Worm (Caenorhabditis elegans): Measurements from ENCODE around the gene F09D12.2.
A peak's percentile ranks its signal among the peaks of the same experiment; 100 is the strongest.

Gene F09D12.2

DNA sequence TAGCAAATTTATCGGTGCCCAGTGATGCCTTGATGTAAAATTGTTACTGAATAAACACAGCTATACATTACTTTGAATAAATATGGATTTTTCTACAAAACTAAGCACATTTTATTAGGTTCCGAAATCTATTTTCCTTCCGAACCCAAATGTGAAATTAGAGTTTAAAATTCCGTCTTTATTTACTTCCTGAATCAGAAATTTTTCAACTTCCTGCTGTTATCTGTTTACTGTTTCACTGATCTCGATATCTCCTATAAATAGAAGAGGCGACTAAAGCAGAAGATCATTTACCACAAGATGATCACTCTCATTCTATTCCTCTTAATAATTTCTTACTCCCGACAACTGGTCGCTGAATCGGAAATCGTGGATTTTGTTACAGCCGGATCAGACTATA, 25.7 kb upstream of the F09D12.2 start, which contains the start of gene F58E2.2:
Gene F58E2.2 (plus strand): TSS at position 301 of the 400 bp plus-strand sequence.
- TF ChIP-seq hmg-4 (GFP tag; optimal IDR thresholded peaks at IDR 0.05) (no peak), flt-1 (GFP tag; IDR thresholded peaks at IDR 0.05) (no peak), ets-7 (tag; optimal IDR thresholded peaks at IDR 0.05) (no peak), hnd-1 (tag; optimal IDR thresholded peaks at IDR 0.05) (no peak), aly-1 (tag; optimal IDR thresholded peaks at IDR 0.05) (no peak), sea-1 (GFP tag; conservative IDR thresholded peaks at IDR 0.05) (no peak), ceh-13 (GFP tag; optimal IDR thresholded peaks at IDR 0.05) (no peak), hmbx-1 (tag; optimal IDR thresholded peaks at IDR 0.05) (no peak)

DNA sequence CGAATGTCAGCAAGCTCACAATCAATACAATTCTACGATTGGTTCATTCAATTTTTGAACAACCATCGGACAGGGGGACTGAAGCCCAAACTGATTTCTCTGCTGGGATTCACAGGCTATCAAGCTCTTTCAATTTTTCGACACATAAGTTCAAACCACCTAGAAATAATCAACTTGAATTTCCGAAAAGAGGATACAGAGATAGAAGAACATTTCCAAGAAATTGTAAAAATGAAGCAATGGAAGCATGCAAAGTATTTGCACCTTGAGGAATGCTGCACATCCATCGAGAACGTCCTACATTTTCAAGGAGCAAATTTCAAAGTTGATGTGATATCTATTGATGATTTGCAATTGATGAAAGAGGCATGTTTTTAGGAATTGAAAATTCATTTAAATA, 23.8 kb upstream of the F09D12.2 start:
- TF ChIP-seq ets-7 (tag; optimal IDR thresholded peaks at IDR 0.05), result no peak
- no peak for TF ChIP-seq F13C5.2 (tag; optimal IDR thresholded peaks at IDR 0.05)
- TF ChIP-seq ceh-36 (tag; optimal IDR thresholded peaks at IDR 0.05), result no peak
- TF ChIP-seq hmg-4 (GFP tag; optimal IDR thresholded peaks at IDR 0.05), result no peak
- no peak for TF ChIP-seq pes-1 (GFP tag; IDR thresholded peaks at IDR 0.05)
- TF ChIP-seq scrt-1 (GFP tag; IDR thresholded peaks at IDR 0.05), result no peak
- TF ChIP-seq hnd-1 (tag; optimal IDR thresholded peaks at IDR 0.05), result no peak
- no peak for TF ChIP-seq tbx-11 (GFP tag; IDR thresholded peaks at IDR 0.05)
- no peak for TF ChIP-seq B0310.2 (tag; optimal IDR thresholded peaks at IDR 0.05)
- TF ChIP-seq tbx-37 (GFP tag; conservative IDR thresholded peaks at IDR 0.05), result no peak
- no peak for TF ChIP-seq aly-1 (tag; optimal IDR thresholded peaks at IDR 0.05)
- no peak for TF ChIP-seq tra-4 (tag; optimal IDR thresholded peaks at IDR 0.05)
- no peak for TF ChIP-seq flt-1 (GFP tag; IDR thresholded peaks at IDR 0.05)
- TF ChIP-seq hmbx-1 (tag; optimal IDR thresholded peaks at IDR 0.05), result no peak
- TF ChIP-seq ama-1 (optimal IDR thresholded peaks at IDR 0.05), result no peak
- no peak for TF ChIP-seq ceh-13 (GFP tag; optimal IDR thresholded peaks at IDR 0.05)
- no peak for TF ChIP-seq sea-1 (GFP tag; conservative IDR thresholded peaks at IDR 0.05)

DNA sequence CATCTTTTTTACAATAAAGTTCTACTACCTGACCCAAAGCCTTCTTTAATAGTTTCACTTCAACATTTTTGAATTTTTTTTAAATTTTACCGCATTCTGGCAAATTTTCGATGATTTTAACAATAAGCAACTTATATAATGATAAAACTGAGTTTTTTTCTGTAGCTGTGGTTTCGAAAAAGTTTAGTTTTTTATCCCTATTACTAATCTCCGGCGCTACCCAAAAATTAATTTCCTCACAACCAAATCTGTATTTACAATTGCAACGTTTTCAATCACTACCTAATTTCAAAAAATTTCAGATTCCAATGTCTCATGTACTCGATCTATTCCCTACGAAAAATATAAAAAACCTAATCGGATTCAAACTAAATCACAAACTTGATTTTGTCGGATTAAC, 23.1 kb upstream of the F09D12.2 start, which contains the start of gene F58E2.3:
Gene F58E2.3 (plus strand): TSS at position 301 of the 400 bp plus-strand sequence.
- TF ChIP-seq tbx-11 (GFP tag; IDR thresholded peaks at IDR 0.05) (no peak), scrt-1 (GFP tag; IDR thresholded peaks at IDR 0.05) (no peak), tra-4 (tag; optimal IDR thresholded peaks at IDR 0.05) (no peak), tbx-37 (GFP tag; conservative IDR thresholded peaks at IDR 0.05) (no peak), ama-1 (optimal IDR thresholded peaks at IDR 0.05) (no peak), flt-1 (GFP tag; IDR thresholded peaks at IDR 0.05) (no peak), hnd-1 (tag; optimal IDR thresholded peaks at IDR 0.05) (no peak), pes-1 (GFP tag; IDR thresholded peaks at IDR 0.05) (no peak), hmg-4 (GFP tag; optimal IDR thresholded peaks at IDR 0.05) (no peak), ceh-13 (GFP tag; optimal IDR thresholded peaks at IDR 0.05) (no peak), ets-7 (tag; optimal IDR thresholded peaks at IDR 0.05) (no peak), aly-1 (tag; optimal IDR thresholded peaks at IDR 0.05) (no peak), B0310.2 (tag; optimal IDR thresholded peaks at IDR 0.05) (no peak), hmbx-1 (tag; optimal IDR thresholded peaks at IDR 0.05) (no peak), sea-1 (GFP tag; conservative IDR thresholded peaks at IDR 0.05) (no peak), F13C5.2 (tag; optimal IDR thresholded peaks at IDR 0.05) (no peak), ceh-36 (tag; optimal IDR thresholded peaks at IDR 0.05) (no peak)

DNA sequence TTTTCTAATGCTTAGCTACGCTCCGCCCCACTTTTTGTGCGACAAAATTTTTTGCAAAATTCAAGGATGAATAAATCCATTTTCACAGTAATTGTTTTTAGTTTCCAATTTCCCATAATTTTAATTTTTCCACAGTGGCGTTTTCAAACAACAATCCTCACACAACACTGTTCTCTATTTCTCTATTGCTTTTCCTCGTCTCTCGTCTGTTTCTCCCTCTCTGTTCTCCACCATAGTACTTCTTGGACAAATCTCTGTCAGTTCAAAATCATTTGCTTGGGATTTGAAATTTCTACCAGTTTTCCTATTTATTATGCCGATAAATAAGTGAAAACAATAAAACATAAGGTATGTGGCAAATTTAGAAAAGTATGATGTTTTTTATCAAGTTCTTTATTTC, 19.3 kb upstream of the F09D12.2 start, which contains the start of gene F58E2.4:
Gene F58E2.4 (plus strand): TSS at position 134 of the 400 bp plus-strand sequence.
- TF ChIP-seq sea-1 (GFP tag; conservative IDR thresholded peaks at IDR 0.05) (no peak), B0310.2 (tag; optimal IDR thresholded peaks at IDR 0.05) (no peak), hnd-1 (tag; optimal IDR thresholded peaks at IDR 0.05) (no peak), hmg-4 (GFP tag; optimal IDR thresholded peaks at IDR 0.05) (no peak), tbx-37 (GFP tag; conservative IDR thresholded peaks at IDR 0.05) (no peak), hmbx-1 (tag; optimal IDR thresholded peaks at IDR 0.05) (no peak), tra-4 (tag; optimal IDR thresholded peaks at IDR 0.05) (no peak), ets-7 (tag; optimal IDR thresholded peaks at IDR 0.05) (no peak), ama-1 (optimal IDR thresholded peaks at IDR 0.05) (no peak), F13C5.2 (tag; optimal IDR thresholded peaks at IDR 0.05) (no peak), aly-1 (tag; optimal IDR thresholded peaks at IDR 0.05) (no peak), ceh-13 (GFP tag; optimal IDR thresholded peaks at IDR 0.05) (no peak), flt-1 (GFP tag; IDR thresholded peaks at IDR 0.05) (no peak), ceh-36 (tag; optimal IDR thresholded peaks at IDR 0.05) (no peak)

DNA sequence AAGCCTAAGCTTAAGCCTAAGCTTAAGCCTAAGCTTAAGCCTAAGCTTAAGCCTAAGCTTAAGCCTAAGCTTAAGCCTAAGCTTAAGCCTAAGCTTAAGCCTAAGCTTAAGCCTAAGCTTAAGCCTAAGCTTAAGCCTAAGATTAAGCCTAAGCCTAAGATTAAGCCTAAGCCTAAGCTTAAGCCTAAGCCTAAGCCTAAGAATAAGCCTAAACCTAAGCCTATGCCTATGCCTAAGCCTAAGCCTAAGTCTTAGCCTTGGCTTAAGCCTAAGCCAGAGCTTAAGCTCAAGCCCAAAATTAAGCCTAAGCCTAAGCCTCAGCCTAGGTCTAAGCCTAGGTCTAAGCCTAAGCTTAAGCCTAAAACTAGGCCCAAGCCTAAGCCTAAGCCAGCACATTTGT, 11.4 kb upstream of the F09D12.2 start:
- peak; percentile 94 for TF ChIP-seq ceh-36 (tag; optimal IDR thresholded peaks at IDR 0.05)

DNA sequence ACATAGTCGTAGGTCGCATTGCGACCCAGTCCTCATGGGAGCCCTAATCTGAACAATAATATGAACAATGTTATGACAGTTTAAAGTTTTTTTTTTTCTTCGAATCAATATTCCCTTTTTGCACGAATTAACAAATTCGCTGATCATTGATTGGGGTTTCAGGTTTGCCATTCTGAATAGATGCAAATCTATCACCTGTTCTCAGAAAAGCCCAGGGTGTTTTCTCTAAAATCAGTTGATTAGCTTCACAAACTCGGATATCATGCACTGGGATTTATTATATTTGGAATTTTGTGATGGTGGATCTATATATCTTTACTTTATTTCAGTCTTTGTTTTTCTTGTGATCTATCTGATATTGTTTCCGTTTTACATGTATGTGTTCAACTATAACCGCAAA, 9.3 kb upstream of the F09D12.2 start, which contains the start of gene srz-23:
Gene srz-23 (plus strand): TSS at position 263 of the 400 bp plus-strand sequence.
- TF ChIP-seq tbx-11 (GFP tag; IDR thresholded peaks at IDR 0.05), result no peak
- TF ChIP-seq scrt-1 (GFP tag; IDR thresholded peaks at IDR 0.05), result no peak
- no peak for TF ChIP-seq tra-4 (tag; optimal IDR thresholded peaks at IDR 0.05)
- TF ChIP-seq hmg-4 (GFP tag; optimal IDR thresholded peaks at IDR 0.05), result no peak
- no peak for TF ChIP-seq ama-1 (optimal IDR thresholded peaks at IDR 0.05)
- no peak for TF ChIP-seq pes-1 (GFP tag; IDR thresholded peaks at IDR 0.05)
- TF ChIP-seq ceh-36 (tag; optimal IDR thresholded peaks at IDR 0.05), result no peak
- no peak for TF ChIP-seq hnd-1 (tag; optimal IDR thresholded peaks at IDR 0.05)
- no peak for TF ChIP-seq F13C5.2 (tag; optimal IDR thresholded peaks at IDR 0.05)
- no peak for TF ChIP-seq ets-7 (tag; optimal IDR thresholded peaks at IDR 0.05)
- no peak for TF ChIP-seq sea-1 (GFP tag; conservative IDR thresholded peaks at IDR 0.05)
- TF ChIP-seq flt-1 (GFP tag; IDR thresholded peaks at IDR 0.05), result no peak
- TF ChIP-seq aly-1 (tag; optimal IDR thresholded peaks at IDR 0.05), result no peak
- TF ChIP-seq B0310.2 (tag; optimal IDR thresholded peaks at IDR 0.05), result no peak

DNA sequence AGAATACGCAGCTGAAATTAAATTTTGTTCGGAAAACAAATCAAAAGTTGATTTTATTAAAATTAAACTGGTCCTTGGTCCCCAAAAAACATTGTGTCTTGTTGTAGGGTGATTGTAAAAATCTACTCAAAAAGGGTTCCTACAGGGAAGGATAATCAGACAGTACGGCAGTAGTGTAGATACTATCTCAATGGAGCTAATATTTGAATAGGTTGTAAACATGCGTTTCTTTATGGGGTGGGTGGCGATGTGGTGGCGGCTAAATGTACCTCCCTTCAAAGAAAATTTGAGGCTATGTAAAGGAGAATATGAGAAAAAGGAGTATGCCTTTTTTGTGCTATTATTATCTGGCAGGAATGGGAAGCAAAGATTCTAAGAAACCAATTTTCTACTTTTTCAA, 8.5 kb upstream of the F09D12.2 start:
- no peak for TF ChIP-seq pes-1 (GFP tag; IDR thresholded peaks at IDR 0.05)
- no peak for TF ChIP-seq ceh-13 (GFP tag; optimal IDR thresholded peaks at IDR 0.05)
- TF ChIP-seq ceh-36 (tag; optimal IDR thresholded peaks at IDR 0.05), result no peak
- TF ChIP-seq hmbx-1 (tag; optimal IDR thresholded peaks at IDR 0.05), result no peak
- TF ChIP-seq hnd-1 (tag; optimal IDR thresholded peaks at IDR 0.05), result no peak
- no peak for TF ChIP-seq ets-7 (tag; optimal IDR thresholded peaks at IDR 0.05)
- no peak for TF ChIP-seq ama-1 (optimal IDR thresholded peaks at IDR 0.05)
- TF ChIP-seq tbx-37 (GFP tag; conservative IDR thresholded peaks at IDR 0.05), result no peak
- TF ChIP-seq F13C5.2 (tag; optimal IDR thresholded peaks at IDR 0.05), result no peak
- no peak for TF ChIP-seq flt-1 (GFP tag; IDR thresholded peaks at IDR 0.05)
- no peak for TF ChIP-seq tbx-11 (GFP tag; IDR thresholded peaks at IDR 0.05)
- TF ChIP-seq tra-4 (tag; optimal IDR thresholded peaks at IDR 0.05), result no peak
- no peak for TF ChIP-seq sea-1 (GFP tag; conservative IDR thresholded peaks at IDR 0.05)
- no peak for TF ChIP-seq aly-1 (tag; optimal IDR thresholded peaks at IDR 0.05)
- TF ChIP-seq hmg-4 (GFP tag; optimal IDR thresholded peaks at IDR 0.05), result no peak

Measured in whole organism, early embryonic.